Fruit fly (Drosophila melanogaster): ENCODE data around the gene CG4229.

CG4229 gene

DNA sequence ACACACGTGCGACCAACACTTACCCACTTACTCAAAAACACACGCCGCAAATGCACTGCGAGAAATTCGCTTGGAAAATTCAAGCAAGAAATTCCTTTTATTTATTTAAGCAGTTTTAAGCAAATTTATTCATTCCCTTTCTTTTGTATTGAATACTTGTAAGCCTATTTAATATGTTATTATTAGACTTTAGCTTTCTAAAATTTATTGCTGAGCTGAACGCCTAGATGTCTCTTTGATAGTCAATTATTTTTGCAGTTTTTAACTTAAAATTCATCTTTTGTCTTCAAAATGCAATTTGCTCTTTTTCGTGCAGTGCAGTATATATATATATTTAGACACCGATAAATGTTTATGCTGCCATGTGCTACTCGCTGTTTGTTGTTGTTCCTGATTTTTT lies 22.7 kb upstream of the CG4229 start (continued):
- TF ChIP-seq CG7556 (GFP tag; optimal IDR thresholded peaks at IDR 0.05) (peak; percentile 88), CG14965 (GFP tag; optimal IDR thresholded peaks at IDR 0.05; ENCODE audit: borderline replicate concordance) (peak; percentile 1), ATbp (GFP tag; optimal IDR thresholded peaks at IDR 0.05) (peak; percentile 70), CG7786 (GFP tag; optimal IDR thresholded peaks at IDR 0.05) (peak; percentile 69), CG15073 (GFP tag; optimal IDR thresholded peaks at IDR 0.05) (peak; percentile 37), nom (GFP tag; optimal IDR thresholded peaks at IDR 0.05) (no peak), dimm (GFP tag; IDR thresholded peaks at IDR 0.05) (0 out of 2 replicates have a peak, but pooled peaks have one; percentile 7), knrl (GFP tag; IDR thresholded peaks at IDR 0.05; ENCODE audit: partially characterized antibody) (no peak), D19A (tag; optimal IDR thresholded peaks at IDR 0.05) (peak; percentile 81), E2f1 (GFP tag; IDR thresholded peaks at IDR 0.05) (peak; percentile 54), danr (GFP tag; IDR thresholded peaks at IDR 0.05) (peak; percentile 49), h (optimal IDR thresholded peaks at IDR 0.05) (no peak), CG1832 (GFP tag; optimal IDR thresholded peaks at IDR 0.05) (no peak), CG14014 (GFP tag; IDR thresholded peaks at IDR 0.05) (peak; percentile 65; the same call in 1 of the 2 replicates), vfl (GFP tag; optimal IDR thresholded peaks at IDR 0.05) (peak; percentile 54), ato (GFP tag; IDR thresholded peaks at IDR 0.05; ENCODE audit: partially characterized antibody) (no peak), Oli (tag; optimal IDR thresholded peaks at IDR 0.05) (peak; percentile 89), nau (GFP tag; optimal IDR thresholded peaks at IDR 0.05) (peak; percentile 84), CG34422 (GFP tag; IDR thresholded peaks at IDR 0.05) (peak; percentile 69; the same call in 1 of the 3 replicates), CG15479 (GFP tag; optimal IDR thresholded peaks at IDR 0.05) (no peak), CG12155 (GFP tag; optimal IDR thresholded peaks at IDR 0.05) (peak; percentile 65), CG4328 (GFP tag; optimal IDR thresholded peaks at IDR 0.05) (peak; percentile 70), Sox102F (GFP tag; optimal IDR thresholded peaks at IDR 0.05) (peak; percentile 88), peb (GFP tag; IDR thresholded peaks at IDR 0.05) (peak; percentile 44; the same call in 1 of the 2 replicates), CG2678 (tag; optimal IDR thresholded peaks at IDR 0.05) (peak; percentile 93), ro (GFP tag; IDR thresholded peaks at IDR 0.05) (0 out of 2 replicates have a peak, but pooled peaks have one; percentile 12), Vsx1 (GFP tag; optimal IDR thresholded peaks at IDR 0.05) (peak; percentile 47), zen2 (GFP tag; IDR thresholded peaks at IDR 0.05; ENCODE audit: partially characterized antibody) (no peak), br (optimal IDR thresholded peaks at IDR 0.05) (no peak), gsb (GFP tag; IDR thresholded peaks at IDR 0.05) (peak; percentile 57), CG12219 (GFP tag; optimal IDR thresholded peaks at IDR 0.05) (peak; percentile 66), kah (GFP tag; optimal IDR thresholded peaks at IDR 0.05) (peak; percentile 53), tin (GFP tag; optimal IDR thresholded peaks at IDR 0.05) (peak; percentile 79), CG4854 (GFP tag; optimal IDR thresholded peaks at IDR 0.05) (peak; percentile 58), Nf-YA (GFP tag; IDR thresholded peaks at IDR 0.05) (0 out of 2 replicates have a peak, but pooled peaks have one; percentile 51), CG4820 (GFP tag; optimal IDR thresholded peaks at IDR 0.05) (peak; percentile 83), CG6791 (GFP tag; IDR thresholded peaks at IDR 0.05; ENCODE audit: partially characterized antibody) (no peak), ranshi (GFP tag; IDR thresholded peaks at IDR 0.05) (peak; percentile 70; the same call in 1 of the 2 replicates), CG30403 (GFP tag; optimal IDR thresholded peaks at IDR 0.05) (peak; percentile 91), toy (GFP tag; IDR thresholded peaks at IDR 0.05) (no peak), GATAe (GFP tag; conservative IDR thresholded peaks at IDR 0.05) (no peak), NK7.1 (GFP tag; optimal IDR thresholded peaks at IDR 0.05) (peak; percentile 48), mld (GFP tag; IDR thresholded peaks at IDR 0.05; ENCODE audit: partially characterized antibody) (no peak), CG43689 (GFP tag; IDR thresholded peaks at IDR 0.05) (no peak), jigr1 (GFP tag; IDR thresholded peaks at IDR 0.05) (no peak), tup (GFP tag; optimal IDR thresholded peaks at IDR 0.05) (no peak), CG8944 (GFP tag; optimal IDR thresholded peaks at IDR 0.05) (peak; percentile 71), Awh (GFP tag; IDR thresholded peaks at IDR 0.05) (no peak), CG17359 (tag; optimal IDR thresholded peaks at IDR 0.05) (peak; percentile 80), CG11093 (GFP tag; IDR thresholded peaks at IDR 0.05) (peak; percentile 47; the same call in 1 of the 3 replicates)
